Worm (Caenorhabditis elegans): Measurements from ENCODE around the gene F08G5.3.

DNA sequence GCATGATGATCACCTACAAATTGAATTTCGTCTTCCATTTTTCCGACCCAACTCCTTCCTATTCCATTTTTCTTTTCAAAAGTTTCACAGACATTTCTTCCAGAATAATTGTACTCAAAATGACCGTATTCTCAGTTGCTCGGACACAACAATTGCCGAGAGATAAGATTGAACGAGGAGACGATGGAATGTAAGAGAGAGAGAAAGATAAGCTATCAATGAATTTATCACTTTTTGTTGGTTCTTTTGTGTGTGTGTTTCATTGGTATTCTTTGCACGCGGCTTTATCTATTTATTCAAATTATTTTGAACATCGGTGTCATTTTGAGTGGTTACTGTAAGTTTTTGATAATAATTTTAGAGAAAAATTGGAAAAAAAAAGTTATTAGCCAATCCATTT lies 3.1 kb upstream of the F08G5.3 start, which contains the start of gene ugt-65:
- TF ChIP-seq ceh-22 (tag; optimal IDR thresholded peaks at IDR 0.05) (no peak), ama-1 (optimal IDR thresholded peaks at IDR 0.05) (no peak), fkh-6 (tag; optimal IDR thresholded peaks at IDR 0.05) (no peak), eyg-1 (tag; optimal IDR thresholded peaks at IDR 0.05) (no peak), nhr-232 (tag; optimal IDR thresholded peaks at IDR 0.05) (no peak), ceh-2 (tag; optimal IDR thresholded peaks at IDR 0.05) (no peak), pros-1 (tag; optimal IDR thresholded peaks at IDR 0.05) (no peak), pha-4 (tag; optimal IDR thresholded peaks at IDR 0.05) (no peak), ztf-16 (tag; optimal IDR thresholded peaks at IDR 0.05) (no peak)
